Worm (Caenorhabditis elegans) whole organism, midembryonic: Measurements from ENCODE around the gene T20G5.12.

ENCODE experiments used
- T22C8.4 ChIP-seq: fragments of 200-800 bp; sonication (Bioruptor generic); IDR thresholded peaks from 2 replicates; pipeline ENCODE4 v1.3.6; 2022; ENCODE audit warnings: missing genetic modification characterization, missing compliant biosample characterization
- cog-1 ChIP-seq: sonication (generic microtip); optimal IDR thresholded peaks from 2 replicates; lab custom pipeline; 2016; ENCODE audit warnings: missing genetic modification characterization, missing compliant biosample characterization
- flt-1 ChIP-seq: fragments of 200-800 bp; sonication (Bioruptor generic); IDR thresholded peaks from 2 replicates; pipeline ENCODE4 v1.3.6; 2022; ENCODE audit warnings: missing genetic modification characterization, missing compliant biosample characterization
- klf-2 ChIP-seq: fragments of 200-800 bp; sonication (Bioruptor generic); conservative IDR thresholded peaks from 2 replicates; pipeline ENCODE4 v1.3.6; 2022; ENCODE audit warnings: missing genetic modification reagents, missing genetic modification characterization, missing compliant biosample characterization
- med-1 ChIP-seq: sonication (generic microtip); optimal IDR thresholded peaks from 2 replicates; lab custom pipeline; 2017; ENCODE audit warnings: missing genetic modification characterization, mild to moderate bottlenecking, missing compliant biosample characterization, antibody characterized with exemption, missing genetic modification reagents; ENCODE audit not compliant: insufficient read depth
- ref-1 ChIP-seq: fragments of 200-800 bp; sonication (Bioruptor generic); conservative IDR thresholded peaks from 2 replicates; pipeline ENCODE4 v1.3.6; 2022; ENCODE audit warnings: missing genetic modification reagents, missing genetic modification characterization, missing compliant biosample characterization
- tab-1 ChIP-seq: fragments of 200-800 bp; sonication (Bioruptor generic); IDR thresholded peaks from 2 replicates; pipeline ENCODE4 v1.3.6; 2022; ENCODE audit warnings: missing genetic modification characterization, missing compliant biosample characterization
- ztf-23 ChIP-seq: fragments of 200-800 bp; sonication (Bioruptor generic); IDR thresholded peaks from 2 replicates; pipeline ENCODE4 v1.3.6; 2022; ENCODE audit warnings: missing genetic modification reagents, missing genetic modification characterization, missing compliant biosample characterization
- ztf-29 ChIP-seq: fragments of 200-800 bp; sonication (Bioruptor generic); IDR thresholded peaks from 2 replicates; pipeline ENCODE4 v1.3.6; 2022; ENCODE audit warnings: missing genetic modification reagents, missing genetic modification characterization, missing compliant biosample characterization

T20G5.12 gene

ce11 chrIII:10179444-10179843 lies 22.0 kb upstream of the T20G5.12 start:
- no peak for TF ChIP-seq ztf-23 (GFP tag; lab: Robert Waterston, UW)
- no peak for TF ChIP-seq T22C8.4 (GFP tag; lab: Robert Waterston, UW)
- TF ChIP-seq flt-1 (GFP tag; lab: Robert Waterston, UW): no peak
- no peak for TF ChIP-seq ref-1 (GFP tag; lab: Robert Waterston, UW)
- TF ChIP-seq ztf-29 (GFP tag; lab: Robert Waterston, UW): no peak
- TF ChIP-seq cog-1 (tag; lab: Kevin White, UChicago): no peak
- TF ChIP-seq klf-2 (GFP tag; lab: Robert Waterston, UW): no peak
- no peak for TF ChIP-seq tab-1 (GFP tag; lab: Robert Waterston, UW)

- no peak for TF ChIP-seq ref-1 (GFP tag; lab: Robert Waterston, UW)
- no peak for TF ChIP-seq ztf-23 (GFP tag; lab: Robert Waterston, UW)
- no peak for TF ChIP-seq med-1 (GFP tag; lab: Kevin White, UChicago)
- no peak for TF ChIP-seq ztf-29 (GFP tag; lab: Robert Waterston, UW)
- no peak for TF ChIP-seq T22C8.4 (GFP tag; lab: Robert Waterston, UW)
- no peak for TF ChIP-seq tab-1 (GFP tag; lab: Robert Waterston, UW)
- TF ChIP-seq flt-1 (GFP tag; lab: Robert Waterston, UW): no peak
- TF ChIP-seq cog-1 (tag; lab: Kevin White, UChicago): no peak
- TF ChIP-seq klf-2 (GFP tag; lab: Robert Waterston, UW): no peak
Measured at ce11 chrIII:10181868-10182267, 19.5 kb upstream of the T20G5.12 start.

- TF ChIP-seq tab-1 (GFP tag; lab: Robert Waterston, UW) (no peak), med-1 (GFP tag; lab: Kevin White, UChicago) (no peak), ztf-29 (GFP tag; lab: Robert Waterston, UW) (no peak), klf-2 (GFP tag; lab: Robert Waterston, UW) (no peak), ztf-23 (GFP tag; lab: Robert Waterston, UW) (no peak), cog-1 (tag; lab: Kevin White, UChicago) (no peak), T22C8.4 (GFP tag; lab: Robert Waterston, UW) (no peak), flt-1 (GFP tag; lab: Robert Waterston, UW) (no peak), ref-1 (GFP tag; lab: Robert Waterston, UW) (no peak)
Measured at ce11 chrIII:10186160-10186559, 15.2 kb upstream of the T20G5.12 start, which contains the start of gene unc-47. unc-47 (minus strand) TSS chrIII:10186260.

ce11 chrIII:10187840-10188239 lies 13.6 kb upstream of the T20G5.12 start:
- TF ChIP-seq cog-1 (tag; lab: Kevin White, UChicago) (no peak), ztf-23 (GFP tag; lab: Robert Waterston, UW) (no peak), ztf-29 (GFP tag; lab: Robert Waterston, UW) (0 out of 2 replicates have a peak, but pooled peaks have one; percentile 13), med-1 (GFP tag; lab: Kevin White, UChicago) (no peak), ref-1 (GFP tag; lab: Robert Waterston, UW) (no peak), T22C8.4 (GFP tag; lab: Robert Waterston, UW) (no peak), flt-1 (GFP tag; lab: Robert Waterston, UW) (no peak), klf-2 (GFP tag; lab: Robert Waterston, UW) (no peak)

ce11 chrIII:10188912-10189311 lies 12.5 kb upstream of the T20G5.12 start, which contains the start of gene epac-1:
epac-1 (plus strand) TSS chrIII:10189212.
- TF ChIP-seq ref-1 (GFP tag; lab: Robert Waterston, UW) (no peak), T22C8.4 (GFP tag; lab: Robert Waterston, UW) (no peak), cog-1 (tag; lab: Kevin White, UChicago) (no peak), flt-1 (GFP tag; lab: Robert Waterston, UW) (no peak), klf-2 (GFP tag; lab: Robert Waterston, UW) (no peak), med-1 (GFP tag; lab: Kevin White, UChicago) (no peak), ztf-23 (GFP tag; lab: Robert Waterston, UW) (no peak), tab-1 (GFP tag; lab: Robert Waterston, UW) (no peak)

ce11 chrIII:10194569-10194968 lies 6.8 kb upstream of the T20G5.12 start:
- no peak for TF ChIP-seq T22C8.4 (GFP tag; lab: Robert Waterston, UW)
- TF ChIP-seq klf-2 (GFP tag; lab: Robert Waterston, UW): no peak
- no peak for TF ChIP-seq flt-1 (GFP tag; lab: Robert Waterston, UW)
- TF ChIP-seq med-1 (GFP tag; lab: Kevin White, UChicago): no peak
- TF ChIP-seq ztf-29 (GFP tag; lab: Robert Waterston, UW): no peak

- TF ChIP-seq klf-2 (GFP tag; lab: Robert Waterston, UW): no peak
- TF ChIP-seq ztf-29 (GFP tag; lab: Robert Waterston, UW): no peak
- TF ChIP-seq flt-1 (GFP tag; lab: Robert Waterston, UW): no peak
- TF ChIP-seq med-1 (GFP tag; lab: Kevin White, UChicago): no peak
Measured at ce11 chrIII:10195911-10196310, 5.5 kb upstream of the T20G5.12 start.

ce11 chrIII:10196796-10197195 lies 4.6 kb upstream of the T20G5.12 start:
- no peak for TF ChIP-seq med-1 (GFP tag; lab: Kevin White, UChicago)
- TF ChIP-seq ztf-23 (GFP tag; lab: Robert Waterston, UW): no peak
- no peak for TF ChIP-seq tab-1 (GFP tag; lab: Robert Waterston, UW)
- no peak for TF ChIP-seq ref-1 (GFP tag; lab: Robert Waterston, UW)
- no peak for TF ChIP-seq ztf-29 (GFP tag; lab: Robert Waterston, UW)
- TF ChIP-seq klf-2 (GFP tag; lab: Robert Waterston, UW): no peak
- TF ChIP-seq T22C8.4 (GFP tag; lab: Robert Waterston, UW): no peak
- no peak for TF ChIP-seq cog-1 (tag; lab: Kevin White, UChicago)
- no peak for TF ChIP-seq flt-1 (GFP tag; lab: Robert Waterston, UW)

ce11 chrIII:10197416-10197815 lies 4.0 kb upstream of the T20G5.12 start, which contains the start of gene dod-6:
dod-6 (plus strand) TSS chrIII:10197716.
- TF ChIP-seq tab-1 (GFP tag; lab: Robert Waterston, UW) (no peak), med-1 (GFP tag; lab: Kevin White, UChicago) (no peak), cog-1 (tag; lab: Kevin White, UChicago) (no peak), ztf-29 (GFP tag; lab: Robert Waterston, UW) (no peak), T22C8.4 (GFP tag; lab: Robert Waterston, UW) (no peak), flt-1 (GFP tag; lab: Robert Waterston, UW) (no peak), ref-1 (GFP tag; lab: Robert Waterston, UW) (no peak), ztf-23 (GFP tag; lab: Robert Waterston, UW) (no peak), klf-2 (GFP tag; lab: Robert Waterston, UW) (no peak)
